Fruit fly (Drosophila melanogaster) whole organism, embryonic: ENCODE results near the gene CG33281.

Experiments used
- Adf1 ChIP-seq: fragments of 200-800 bp; sonication (Bioruptor generic); IDR thresholded peaks from 2 replicates; pipeline ENCODE4 v1.3.6; 2022; ENCODE audit warnings: missing biosample characterization, missing genetic modification characterization
- Aef1 ChIP-seq: fragments of 200-800 bp; sonication (Bioruptor generic); IDR thresholded peaks from 3 replicates; pipeline ENCODE4 v1.3.6; 2022; ENCODE audit warnings: missing biosample characterization, missing genetic modification characterization
- Bdp1 ChIP-seq: fragments of 200-800 bp; sonication (Bioruptor generic); optimal IDR thresholded peaks from 3 replicates; lab custom pipeline; 2016; ENCODE audit warnings: missing biosample characterization, missing genetic modification characterization
- CG11247 ChIP-seq: fragments of 200-800 bp; sonication (Bioruptor generic); IDR thresholded peaks from 2 replicates; pipeline ENCODE4 v1.3.6; 2022; ENCODE audit warnings: missing biosample characterization, missing genetic modification characterization
- CG13424 ChIP-seq: fragments of 200-800 bp; sonication (Bioruptor generic); optimal IDR thresholded peaks from 2 replicates; lab custom pipeline; 2019; ENCODE audit warnings: missing biosample characterization, mild to moderate bottlenecking, missing genetic modification characterization, moderate library complexity
- CG18619 ChIP-seq: fragments of 200-800 bp; sonication (Bioruptor generic); optimal IDR thresholded peaks from 3 replicates; lab custom pipeline; 2017; ENCODE audit warnings: missing biosample characterization, mild to moderate bottlenecking, missing genetic modification characterization
- CG2116 ChIP-seq: fragments of 200-800 bp; sonication (Bioruptor generic); optimal IDR thresholded peaks from 3 replicates; lab custom pipeline; 2018; ENCODE audit warnings: missing biosample characterization, mild to moderate bottlenecking, missing genetic modification characterization
- CG2120 ChIP-seq: fragments of 200-800 bp; sonication (Bioruptor generic); optimal IDR thresholded peaks from 3 replicates; lab custom pipeline; 2016; ENCODE audit warnings: missing biosample characterization, missing genetic modification characterization
- CG3065 ChIP-seq: fragments of 200-800 bp; sonication (Bioruptor generic); optimal IDR thresholded peaks from 2 replicates; lab custom pipeline; 2016; ENCODE audit warnings: missing biosample characterization, missing genetic modification characterization
- CG31441 ChIP-seq: fragments of 200-800 bp; sonication (Bioruptor generic); IDR thresholded peaks from 2 replicates; pipeline ENCODE4 v1.3.6; 2022; ENCODE audit warnings: missing biosample characterization, missing genetic modification characterization
- CG34376 ChIP-seq: fragments of 200-800 bp; sonication (Bioruptor generic); optimal IDR thresholded peaks from 2 replicates; lab custom pipeline; 2018; ENCODE audit warnings: missing biosample characterization, mild to moderate bottlenecking, missing genetic modification characterization
- CG3847 ChIP-seq: fragments of 200-800 bp; sonication (Bioruptor generic); IDR thresholded peaks from 2 replicates; pipeline ENCODE4 v1.3.6; 2022; ENCODE audit warnings: missing biosample characterization, missing genetic modification characterization
- CG4360 ChIP-seq: fragments of 200-800 bp; sonication (Bioruptor generic); IDR thresholded peaks from 2 replicates; pipeline ENCODE4 v1.3.6; 2022; ENCODE audit warnings: missing biosample characterization, missing genetic modification characterization
- CG6791 ChIP-seq: fragments of 200-800 bp; sonication (Bioruptor generic); IDR thresholded peaks from 3 replicates; pipeline ENCODE4 v1.3.6; 2022; ENCODE audit warnings: missing biosample characterization, missing genetic modification characterization; ENCODE audit not compliant: partially characterized antibody
- CG7271 ChIP-seq: fragments of 200-800 bp; sonication (Bioruptor generic); optimal IDR thresholded peaks from 2 replicates; lab custom pipeline; 2018; ENCODE audit warnings: missing biosample characterization, mild to moderate bottlenecking, missing genetic modification characterization, moderate library complexity
- CG8359 ChIP-seq: fragments of 200-800 bp; sonication (Bioruptor generic); optimal IDR thresholded peaks from 2 replicates; lab custom pipeline; 2017; ENCODE audit warnings: missing biosample characterization, mild to moderate bottlenecking, missing genetic modification characterization, borderline replicate concordance
- CG8924 ChIP-seq: fragments of 200-800 bp; optimal IDR thresholded peaks from 3 replicates; lab custom pipeline; 2019; ENCODE audit warnings: missing biosample characterization, mild to moderate bottlenecking, missing genetic modification characterization, moderate library complexity
- CG9727 ChIP-seq: fragments of 200-800 bp; sonication (Bioruptor generic); optimal IDR thresholded peaks from 3 replicates; lab custom pipeline; 2017; ENCODE audit warnings: missing biosample characterization, mild to moderate bottlenecking, missing genetic modification characterization
- Dek ChIP-seq: fragments of 200-800 bp; sonication (Bioruptor generic); optimal IDR thresholded peaks from 3 replicates; lab custom pipeline; 2019; ENCODE audit warnings: missing biosample characterization, mild to moderate bottlenecking, missing genetic modification characterization, moderate library complexity
- HLH3B ChIP-seq: fragments of 200-800 bp; sonication (Bioruptor generic); IDR thresholded peaks from 2 replicates; pipeline ENCODE4 v1.3.6; 2022; ENCODE audit warnings: missing biosample characterization, missing genetic modification characterization
- Hand ChIP-seq: fragments of 200-800 bp; sonication (Bioruptor generic); optimal IDR thresholded peaks from 2 replicates; lab custom pipeline; 2017; ENCODE audit warnings: mild to moderate bottlenecking, missing biosample characterization, missing genetic modification reagents, missing genetic modification characterization
- HmgZ ChIP-seq: fragments of 200-800 bp; sonication (Bioruptor generic); optimal IDR thresholded peaks from 2 replicates; lab custom pipeline; 2018; ENCODE audit warnings: missing biosample characterization, mild to moderate bottlenecking, missing genetic modification characterization
- MESR4 ChIP-seq: fragments of 200-800 bp; sonication (Bioruptor generic); optimal IDR thresholded peaks from 2 replicates; lab custom pipeline; 2018; ENCODE audit warnings: missing biosample characterization, mild to moderate bottlenecking, missing genetic modification characterization, moderate library complexity
- Meics ChIP-seq: fragments of 200-800 bp; sonication (Bioruptor generic); optimal IDR thresholded peaks from 2 replicates; lab custom pipeline; 2017; ENCODE audit warnings: missing biosample characterization, mild to moderate bottlenecking, missing genetic modification characterization
- Myb ChIP-seq: fragments of 200-800 bp; sonication (Bioruptor generic); optimal IDR thresholded peaks from 2 replicates; lab custom pipeline; 2016; ENCODE audit warnings: missing biosample characterization, missing genetic modification characterization
- Optix ChIP-seq: fragments of 200-800 bp; sonication (Bioruptor generic); IDR thresholded peaks from 3 replicates; pipeline ENCODE4 v1.3.6; 2022; ENCODE audit warnings: missing biosample characterization, missing genetic modification characterization
- PHDP ChIP-seq: fragments of 200-800 bp; sonication (Bioruptor generic); optimal IDR thresholded peaks from 3 replicates; lab custom pipeline; 2018; ENCODE audit warnings: missing biosample characterization, mild to moderate bottlenecking, missing genetic modification characterization, moderate library complexity
- Ptx1 ChIP-seq: fragments of 200-800 bp; sonication (Bioruptor generic); IDR thresholded peaks from 2 replicates; pipeline ENCODE4 v1.3.6; 2022; ENCODE audit warnings: missing biosample characterization, missing genetic modification characterization
- Ravus ChIP-seq: fragments of 200-800 bp; sonication (Bioruptor generic); IDR thresholded peaks from 2 replicates; pipeline ENCODE4 v1.3.6; 2022; ENCODE audit warnings: missing biosample characterization, missing genetic modification characterization
- Rx ChIP-seq: fragments of 200-800 bp; sonication (Bioruptor generic); IDR thresholded peaks from 2 replicates; pipeline ENCODE4 v1.3.6; 2022; ENCODE audit warnings: missing biosample characterization, missing genetic modification characterization
- Sin3A ChIP-seq: fragments of >200 bp; optimal IDR thresholded peaks from 2 replicates; lab custom pipeline; 2018
- Sry-δ ChIP-seq: fragments of 200-800 bp; sonication (Bioruptor generic); optimal IDR thresholded peaks from 2 replicates; lab custom pipeline; 2016; ENCODE audit warnings: missing biosample characterization, missing genetic modification characterization
- cwo ChIP-seq: fragments of 200-800 bp; sonication (Bioruptor generic); optimal IDR thresholded peaks from 3 replicates; lab custom pipeline; 2017; ENCODE audit warnings: missing biosample characterization, missing genetic modification characterization, mild to moderate bottlenecking, moderate library complexity, missing genetic modification reagents
- dm ChIP-seq: fragments of 200-800 bp; sonication (Bioruptor generic); optimal IDR thresholded peaks from 3 replicates; lab custom pipeline; 2016; ENCODE audit warnings: missing biosample characterization, missing genetic modification characterization
- dmrt99B ChIP-seq: fragments of 200-800 bp; sonication (Bioruptor generic); optimal IDR thresholded peaks from 2 replicates; lab custom pipeline; 2018; ENCODE audit warnings: missing biosample characterization, mild to moderate bottlenecking, missing genetic modification characterization, moderate library complexity
- hbn ChIP-seq: fragments of 200-800 bp; sonication (Bioruptor generic); IDR thresholded peaks from 2 replicates; pipeline ENCODE4 v1.3.6; 2022; ENCODE audit warnings: missing biosample characterization, missing genetic modification characterization; ENCODE audit not compliant: partially characterized antibody
- hth ChIP-seq: fragments of >200 bp; optimal IDR thresholded peaks from 2 replicates; lab custom pipeline; 2017; ENCODE audit warnings: inconsistent platforms
- kni ChIP-seq: fragments of 200-800 bp; sonication (Bioruptor generic); optimal IDR thresholded peaks from 3 replicates; lab custom pipeline; 2017; ENCODE audit warnings: mild to moderate bottlenecking, missing biosample characterization, missing genetic modification reagents, missing genetic modification characterization
- mirr ChIP-seq: fragments of 200-800 bp; sonication (Bioruptor generic); optimal IDR thresholded peaks from 3 replicates; lab custom pipeline; 2018; ENCODE audit warnings: missing biosample characterization, mild to moderate bottlenecking, missing genetic modification characterization
- mld ChIP-seq: fragments of 200-800 bp; sonication (Bioruptor generic); IDR thresholded peaks from 3 replicates; pipeline ENCODE4 v1.3.6; 2022; ENCODE audit warnings: missing biosample characterization, missing genetic modification characterization; ENCODE audit not compliant: partially characterized antibody
- nerfin-1 ChIP-seq: fragments of 200-800 bp; sonication (Bioruptor generic); optimal IDR thresholded peaks from 3 replicates; lab custom pipeline; 2019; ENCODE audit warnings: missing biosample characterization, mild to moderate bottlenecking, missing genetic modification characterization, moderate library complexity
- oc ChIP-seq: fragments of 200-800 bp; sonication (Bioruptor generic); optimal IDR thresholded peaks from 2 replicates; lab custom pipeline; 2018; ENCODE audit warnings: missing biosample characterization, mild to moderate bottlenecking, missing genetic modification characterization, moderate library complexity
- p53 ChIP-seq: fragments of 200-800 bp; sonication (Bioruptor generic); optimal IDR thresholded peaks from 2 replicates; lab custom pipeline; 2016; ENCODE audit warnings: missing biosample characterization, missing genetic modification characterization
- ro ChIP-seq: fragments of 200-800 bp; sonication (Bioruptor generic); IDR thresholded peaks from 2 replicates; pipeline ENCODE4 v1.3.6; 2022; ENCODE audit warnings: missing biosample characterization, missing genetic modification characterization
- shn ChIP-seq: fragments of 200-800 bp; sonication (Bioruptor generic); optimal IDR thresholded peaks from 3 replicates; lab custom pipeline; 2016; ENCODE audit warnings: missing biosample characterization, missing genetic modification characterization
- sna ChIP-seq: fragments of 200-800 bp; sonication (Bioruptor generic); IDR thresholded peaks from 2 replicates; pipeline ENCODE4 v1.3.6; 2022; ENCODE audit warnings: missing biosample characterization, missing genetic modification characterization; ENCODE audit not compliant: partially characterized antibody
- tgo ChIP-seq: fragments of 200-800 bp; sonication (Bioruptor generic); IDR thresholded peaks from 3 replicates; pipeline ENCODE4 v1.3.6; 2022; ENCODE audit warnings: missing biosample characterization, missing genetic modification characterization
- toy ChIP-seq: fragments of 200-800 bp; sonication (Bioruptor generic); IDR thresholded peaks from 2 replicates; pipeline ENCODE4 v1.3.6; 2022; ENCODE audit warnings: missing biosample characterization, missing genetic modification characterization
- ttk ChIP-seq: fragments of 200-800 bp; sonication (Bioruptor generic); IDR thresholded peaks from 2 replicates; pipeline ENCODE4 v2.1.2; 2022; ENCODE audit warnings: missing biosample characterization, missing genetic modification characterization
- zen ChIP-seq: fragments of 200-800 bp; sonication (Bioruptor generic); optimal IDR thresholded peaks from 3 replicates; lab custom pipeline; 2018; ENCODE audit warnings: missing biosample characterization, mild to moderate bottlenecking, missing genetic modification characterization, moderate library complexity

Gene CG33281

dm6 chr2L:3338566-3339215, 14.7 kb downstream of the CG33281 start (continued):
- TF ChIP-seq CG34376 (no peak), Optix (GFP tag; lab: Robert Waterston, UW) (peak; percentile 87), CG2116 (GFP tag; lab: Kevin White, UChicago) (peak; percentile 5), kni (GFP tag; lab: Kevin White, UChicago) (peak; percentile 50), CG3065 (GFP tag; lab: Kevin White, UChicago) (peak; percentile 61), Meics (no peak), mirr (GFP tag; lab: Kevin White, UChicago) (no peak), cwo (GFP tag; lab: Kevin White, UChicago) (no peak), dm (GFP tag; lab: Kevin White, UChicago) (peak; percentile 66), hth (lab: Kevin White, UChicago) (no peak), CG13424 (tag; lab: Kevin White, UChicago) (peak; percentile 68), MESR4 (peak; percentile 2), CG4360 (GFP tag; lab: Robert Waterston, UW) (peak; percentile 54; the same call in 1 of the 2 replicates), HLH3B (GFP tag; lab: Robert Waterston, UW) (peak; percentile 80), Dek (tag; lab: Kevin White, UChicago) (no peak), sna (no peak), CG3847 (GFP tag; lab: Robert Waterston, UW) (peak; percentile 44; the same call in 1 of the 2 replicates), ro (GFP tag; lab: Robert Waterston, UW) (peak; percentile 66; the same call in 1 of the 2 replicates), PHDP (tag; lab: Kevin White, UChicago) (peak; percentile 77), CG9727 (GFP tag; lab: Kevin White, UChicago) (peak; percentile 52), Adf1 (GFP tag; lab: Robert Waterston, UW) (no peak), CG8924 (tag; lab: Kevin White, UChicago) (peak; percentile 85), dmrt99B (tag; lab: Kevin White, UChicago) (peak; percentile 81), ttk (GFP tag; lab: Robert Waterston, UW) (peak; percentile 79), nerfin-1 (no peak), Aef1 (GFP tag; lab: Robert Waterston, UW) (peak; percentile 55; the same call in 2 of the 3 replicates), CG6791 (GFP tag; lab: Robert Waterston, UW) (no peak), hbn (no peak), HmgZ (tag; lab: Kevin White, UChicago) (peak; percentile 9), shn (GFP tag; lab: Kevin White, UChicago) (peak; percentile 78), Myb (GFP tag; lab: Kevin White, UChicago) (peak; percentile 53), Ravus (GFP tag; lab: Robert Waterston, UW) (no peak), oc (tag; lab: Kevin White, UChicago) (peak; percentile 90), CG8359 (GFP tag; lab: Kevin White, UChicago) (peak; percentile 72), CG11247 (GFP tag; lab: Robert Waterston, UW) (peak; percentile 62), CG2120 (GFP tag; lab: Kevin White, UChicago) (no peak), Rx (peak; percentile 79), mld (GFP tag; lab: Robert Waterston, UW) (no peak), toy (GFP tag; lab: Robert Waterston, UW) (no peak), Bdp1 (GFP tag; lab: Kevin White, UChicago) (peak; percentile 70), zen (tag; lab: Kevin White, UChicago) (peak; percentile 55), Hand (GFP tag; lab: Kevin White, UChicago) (no peak), CG7271 (peak; percentile 7), Ptx1 (GFP tag; lab: Robert Waterston, UW) (peak; percentile 80), CG31441 (GFP tag; lab: Robert Waterston, UW) (peak; percentile 84), Sry-δ (GFP tag; lab: Kevin White, UChicago) (no peak), tgo (GFP tag; lab: Robert Waterston, UW) (peak; percentile 65), p53 (peak; percentile 67), CG18619 (GFP tag; lab: Kevin White, UChicago) (peak; percentile 22), Sin3A (lab: Kevin White, UChicago) (no peak)
